Worm (Caenorhabditis elegans) whole organism, L1 larva: ENCODE measurements around the gene cyn-10.

Experiments
- C04F5.9 ChIP-seq: sonication (generic microtip); optimal IDR thresholded peaks from 2 replicates; lab custom pipeline; 2016; ENCODE audit warnings: missing genetic modification characterization, missing compliant biosample characterization
- C16A3.4 ChIP-seq: fragments of 150-350 bp; optimal IDR thresholded peaks from 2 replicates; lab custom pipeline; 2014; ENCODE audit warnings: missing biosample characterization, missing genetic modification characterization
- F16B12.6 ChIP-seq: fragments of 150-350 bp; optimal IDR thresholded peaks from 2 replicates; lab custom pipeline; 2014; ENCODE audit warnings: missing biosample characterization, missing genetic modification characterization
- Y116A8C.19 ChIP-seq: sonication (generic microtip); optimal IDR thresholded peaks from 2 replicates; lab custom pipeline; 2016; ENCODE audit warnings: missing compliant biosample characterization, missing genetic modification characterization, borderline replicate concordance
- aha-1 ChIP-seq: fragments of 150-350 bp; optimal IDR thresholded peaks from 2 replicates; lab custom pipeline; 2014; ENCODE audit warnings: missing biosample characterization, missing genetic modification characterization
- alr-1 ChIP-seq: fragments of 200-800 bp; sonication (Bioruptor generic); optimal IDR thresholded peaks from 2 replicates; lab custom pipeline; 2018; ENCODE audit warnings: borderline replicate concordance, mild to moderate bottlenecking, missing genetic modification characterization, missing compliant biosample characterization
- blmp-1 ChIP-seq: fragments of 150-350 bp; optimal IDR thresholded peaks from 2 replicates; lab custom pipeline; 2014; ENCODE audit warnings: missing biosample characterization, missing genetic modification characterization
- ceh-63 ChIP-seq: fragments of 200-800 bp; sonication (Bioruptor generic); optimal IDR thresholded peaks from 2 replicates; lab custom pipeline; 2018; ENCODE audit warnings: mild to moderate bottlenecking, missing genetic modification characterization, missing compliant biosample characterization
- dpl-1 ChIP-seq, 3 experiments: fragments of 150-350 bp in 2 of 3; sonication (generic microtip) in 1 of 3; optimal IDR thresholded peaks; 2 replicates each; lab custom pipeline; 2014 to 2017; ENCODE audit warnings: missing biosample characterization in 3 of 3, missing genetic modification characterization in 3 of 3, missing genetic modification reagents in 3 of 3
- efl-3 ChIP-seq: fragments of 200-800 bp; sonication (Bioruptor generic); optimal IDR thresholded peaks from 2 replicates; lab custom pipeline; 2018; ENCODE audit warnings: mild to moderate bottlenecking, missing genetic modification characterization, missing compliant biosample characterization
- egl-27 ChIP-seq, 2 experiments: fragments of 150-350 bp in 1 of 2; sonication (generic microtip); optimal IDR thresholded peaks; 3 replicates each; lab custom pipeline; 2017 to 2018; ENCODE audit warnings: missing biosample characterization in 2 of 2, missing genetic modification characterization in 2 of 2, missing genetic modification reagents in 2 of 2
- elt-2 ChIP-seq: sonication (generic microtip); optimal IDR thresholded peaks from 2 replicates; lab custom pipeline; 2016; ENCODE audit warnings: missing genetic modification characterization, mild to moderate bottlenecking, inconsistent platforms, missing compliant biosample characterization, missing genetic modification reagents
- elt-3 ChIP-seq, 6 experiments: fragments of 150-350 bp in 1 of 6; sonication (generic microtip); optimal IDR thresholded peaks; 2 replicates each; lab custom pipeline; 2017 to 2018; ENCODE audit warnings: missing biosample characterization in 6 of 6, missing genetic modification characterization in 6 of 6, inconsistent platforms in 1 of 6
- ets-5 ChIP-seq: fragments of 200-800 bp; sonication (Bioruptor generic); IDR thresholded peaks from 2 replicates; pipeline ENCODE4 v1.3.6; 2022; ENCODE audit warnings: missing genetic modification characterization, missing compliant biosample characterization
- fkh-10 ChIP-seq: sonication (generic microtip); optimal IDR thresholded peaks from 2 replicates; lab custom pipeline; 2017; ENCODE audit warnings: missing biosample characterization, missing genetic modification reagents, missing genetic modification characterization
- fkh-8 ChIP-seq: sonication (generic microtip); optimal IDR thresholded peaks from 2 replicates; lab custom pipeline; 2016; ENCODE audit warnings: mild to moderate bottlenecking, missing genetic modification characterization, missing compliant biosample characterization
- hlh-4 ChIP-seq: sonication (generic microtip); optimal IDR thresholded peaks from 2 replicates; lab custom pipeline; 2016; ENCODE audit warnings: mild to moderate bottlenecking, missing genetic modification characterization, missing compliant biosample characterization
- hpl-2 ChIP-seq: fragments of 150-350 bp; optimal IDR thresholded peaks from 2 replicates; lab custom pipeline; 2014; ENCODE audit warnings: missing biosample characterization, missing genetic modification reagents, missing genetic modification characterization
- irx-1 ChIP-seq: sonication (generic microtip); optimal IDR thresholded peaks from 2 replicates; lab custom pipeline; 2016; ENCODE audit warnings: missing genetic modification characterization, missing compliant biosample characterization
- jun-1 ChIP-seq: fragments of 150-350 bp; optimal IDR thresholded peaks from 2 replicates; lab custom pipeline; 2014; ENCODE audit warnings: missing biosample characterization, missing genetic modification reagents, missing genetic modification characterization
- lin-15B ChIP-seq: fragments of 150-350 bp; sonication (generic microtip); optimal IDR thresholded peaks from 3 replicates; lab custom pipeline; 2014; ENCODE audit warnings: missing biosample characterization, missing genetic modification characterization
- lin-35 ChIP-seq, 2 experiments: fragments of 150-350 bp; optimal IDR thresholded peaks; 2 replicates each; lab custom pipeline; 2014; ENCODE audit warnings: missing biosample characterization in 2 of 2, missing genetic modification characterization in 2 of 2, missing genetic modification reagents in 2 of 2
- lin-39 ChIP-seq: fragments of 150-350 bp; optimal IDR thresholded peaks from 2 replicates; lab custom pipeline; 2014; ENCODE audit warnings: missing biosample characterization, missing genetic modification reagents, missing genetic modification characterization
- lsy-2 ChIP-seq, 2 experiments: fragments of 150-350 bp; optimal IDR thresholded peaks; 2 replicates each; lab custom pipeline; 2014; ENCODE audit warnings: missing biosample characterization in 2 of 2, missing genetic modification characterization in 2 of 2
- mdl-1 ChIP-seq, 2 experiments: fragments of 150-350 bp; optimal IDR thresholded peaks; 2 replicates each; lab custom pipeline; 2014 to 2017; ENCODE audit warnings: missing biosample characterization in 2 of 2, missing genetic modification characterization in 2 of 2, inconsistent platforms in 1 of 2
- mep-1 ChIP-seq: fragments of 150-350 bp; optimal IDR thresholded peaks from 2 replicates; lab custom pipeline; 2014; ENCODE audit warnings: missing biosample characterization, missing genetic modification characterization
- nhr-11 ChIP-seq: fragments of 150-350 bp; optimal IDR thresholded peaks from 2 replicates; lab custom pipeline; 2014; ENCODE audit warnings: missing biosample characterization, missing genetic modification characterization
- nhr-19 ChIP-seq: fragments of 200-800 bp; sonication (Bioruptor generic); conservative IDR thresholded peaks from 2 replicates; pipeline ENCODE4 v1.3.6; 2022; ENCODE audit warnings: missing genetic modification characterization, missing compliant biosample characterization
- nhr-20 ChIP-seq: sonication (generic microtip); optimal IDR thresholded peaks from 2 replicates; lab custom pipeline; 2016; ENCODE audit warnings: mild to moderate bottlenecking, missing genetic modification characterization, missing compliant biosample characterization
- nhr-28 ChIP-seq: fragments of 150-350 bp; optimal IDR thresholded peaks from 2 replicates; lab custom pipeline; 2014; ENCODE audit warnings: missing biosample characterization, missing genetic modification characterization
- nhr-71 ChIP-seq: sonication (generic microtip); optimal IDR thresholded peaks from 2 replicates; lab custom pipeline; 2016; ENCODE audit warnings: mild to moderate bottlenecking, missing genetic modification characterization, moderate library complexity, missing compliant biosample characterization
- nhr-90 ChIP-seq: sonication (generic microtip); optimal IDR thresholded peaks from 2 replicates; lab custom pipeline; 2016; ENCODE audit warnings: mild to moderate bottlenecking, missing genetic modification characterization, missing compliant biosample characterization; ENCODE audit not compliant: poor library complexity
- pag-3 ChIP-seq: sonication (generic microtip); optimal IDR thresholded peaks from 2 replicates; lab custom pipeline; 2017; ENCODE audit warnings: missing genetic modification characterization, mild to moderate bottlenecking, missing compliant biosample characterization, antibody characterized with exemption, borderline replicate concordance; ENCODE audit not compliant: insufficient read depth
- rnt-1 ChIP-seq: sonication (generic microtip); optimal IDR thresholded peaks from 2 replicates; lab custom pipeline; 2016; ENCODE audit warnings: mild to moderate bottlenecking, missing genetic modification characterization, moderate library complexity, missing compliant biosample characterization
- skn-1 ChIP-seq: fragments of 150-350 bp; optimal IDR thresholded peaks from 2 replicates; lab custom pipeline; 2014; ENCODE audit warnings: missing biosample characterization, missing genetic modification characterization
- snu-23 ChIP-seq: sonication (generic microtip); optimal IDR thresholded peaks from 2 replicates; lab custom pipeline; 2016; ENCODE audit warnings: missing genetic modification characterization, missing compliant biosample characterization
- sox-4 ChIP-seq: sonication (generic microtip); optimal IDR thresholded peaks from 2 replicates; lab custom pipeline; 2016; ENCODE audit warnings: missing genetic modification characterization, missing compliant biosample characterization
- sup-37 ChIP-seq: fragments of 200-800 bp; sonication (Bioruptor generic); optimal IDR thresholded peaks from 2 replicates; lab custom pipeline; 2018; ENCODE audit warnings: mild to moderate bottlenecking, missing genetic modification characterization, missing compliant biosample characterization
- swsn-7 ChIP-seq: sonication (generic microtip); optimal IDR thresholded peaks from 2 replicates; lab custom pipeline; 2016; ENCODE audit warnings: missing genetic modification characterization, missing compliant biosample characterization
- tbx-2 ChIP-seq: sonication (generic microtip); optimal IDR thresholded peaks from 2 replicates; lab custom pipeline; 2016; ENCODE audit warnings: missing genetic modification characterization, missing compliant biosample characterization
- tlp-1 ChIP-seq: fragments of 150-350 bp; optimal IDR thresholded peaks from 2 replicates; lab custom pipeline; 2014; ENCODE audit warnings: missing biosample characterization, missing genetic modification characterization
- unc-130 ChIP-seq: fragments of 150-350 bp; optimal IDR thresholded peaks from 2 replicates; lab custom pipeline; 2017; ENCODE audit warnings: missing biosample characterization, missing genetic modification characterization, inconsistent platforms
- unc-98 ChIP-seq: fragments of 200-800 bp; sonication (Bioruptor generic); IDR thresholded peaks from 2 replicates; pipeline ENCODE4 v1.3.6; 2022; ENCODE audit warnings: missing genetic modification characterization, missing compliant biosample characterization
- vab-15 ChIP-seq: sonication (generic microtip); optimal IDR thresholded peaks from 2 replicates; lab custom pipeline; 2017; ENCODE audit warnings: missing genotype, mild to moderate bottlenecking, missing genetic modification characterization, missing compliant biosample characterization
- xbp-1 ChIP-seq: sonication (generic microtip); optimal IDR thresholded peaks from 2 replicates; lab custom pipeline; 2016; ENCODE audit warnings: missing genetic modification characterization, missing compliant biosample characterization
- ztf-11 ChIP-seq, 2 experiments: sonication (generic microtip); optimal IDR thresholded peaks; 2 replicates each; lab custom pipeline; 2016 to 2017; ENCODE audit warnings: missing genetic modification characterization in 2 of 2, missing biosample characterization in 1 of 2, missing compliant biosample characterization in 1 of 2
- ztf-4 ChIP-seq: fragments of 150-350 bp; optimal IDR thresholded peaks from 2 replicates; lab custom pipeline; 2014; ENCODE audit warnings: missing biosample characterization, missing genetic modification characterization

cyn-10 gene

DNA sequence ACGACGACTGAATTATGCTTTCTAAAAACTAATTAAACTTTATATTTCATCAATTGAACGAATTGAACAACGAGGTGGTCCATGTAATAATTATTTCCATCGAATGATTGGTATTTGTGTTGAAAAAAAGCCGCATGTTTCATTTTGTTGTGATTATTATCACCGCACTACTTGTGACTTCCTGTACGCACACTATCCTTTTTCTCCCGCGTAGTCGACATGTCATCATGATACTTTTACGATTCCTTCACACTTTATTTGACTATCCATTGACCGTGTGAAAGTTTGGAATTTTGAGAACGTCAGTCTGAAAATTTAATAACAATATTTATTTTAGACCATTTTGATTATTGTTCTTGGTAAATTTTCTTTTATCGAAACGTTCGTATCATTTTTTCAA lies 14.4 kb upstream of the cyn-10 start, which contains the start of gene F22D3.4:
Gene F22D3.4, minus strand, starts transcription at position 1 of the 400 bp plus-strand sequence.
- TF ChIP-seq lin-35 (GFP tag; optimal IDR thresholded peaks at IDR 0.05; lab: Kevin White, UChicago): peak in 1 of 2 experiments; percentile 30
- peak; percentile 14 for TF ChIP-seq blmp-1 (tag; lab: Kevin White, UChicago)
- no peak for TF ChIP-seq mep-1 (tag; lab: Kevin White, UChicago)

ce11 chrII:6927034-6927433 lies 13.9 kb upstream of the cyn-10 start:
- TF ChIP-seq ztf-11 (tag; optimal IDR thresholded peaks at IDR 0.05; lab: Kevin White, UChicago): peak in 1 of 2 experiments; percentile 10
- TF ChIP-seq xbp-1 (tag; lab: Kevin White, UChicago): no peak
- no peak for TF ChIP-seq Y116A8C.19 (tag; lab: Kevin White, UChicago)
- TF ChIP-seq efl-3 (GFP tag; lab: Kevin White, UChicago): no peak
- no peak for TF ChIP-seq ets-5
- peak; percentile 33 for TF ChIP-seq hlh-4 (tag; lab: Kevin White, UChicago)

ce11 chrII:6926488-6926887 lies 13.3 kb upstream of the cyn-10 start:
- TF ChIP-seq nhr-28 (tag; lab: Kevin White, UChicago) (no peak), elt-3 (tag; optimal IDR thresholded peaks at IDR 0.05; lab: Kevin White, UChicago) (peak in 2 of 6 experiments; percentile 33 to 44), nhr-11 (tag; lab: Kevin White, UChicago) (no peak), swsn-7 (tag; lab: Kevin White, UChicago) (peak; percentile 67), ztf-11 (tag; optimal IDR thresholded peaks at IDR 0.05; lab: Kevin White, UChicago) (no peak), nhr-71 (tag; lab: Kevin White, UChicago) (peak; percentile 67), lin-15B (tag; lab: Kevin White, UChicago) (no peak), C16A3.4 (tag; lab: Kevin White, UChicago) (peak; percentile 1), ceh-63 (GFP tag; lab: Kevin White, UChicago) (no peak), unc-98 (GFP tag; lab: Robert Waterston, UW) (no peak), egl-27 (tag; optimal IDR thresholded peaks at IDR 0.05; lab: Kevin White, UChicago) (peak in 1 of 2 experiments; percentile 36), sup-37 (GFP tag; lab: Kevin White, UChicago) (no peak), alr-1 (tag; lab: Kevin White, UChicago) (no peak), fkh-8 (tag; lab: Kevin White, UChicago) (peak; percentile 79), F16B12.6 (tag; lab: Kevin White, UChicago) (no peak), C04F5.9 (tag; lab: Kevin White, UChicago) (peak; percentile 13), unc-130 (tag; lab: Kevin White, UChicago) (peak; percentile 34), jun-1 (tag; lab: Kevin White, UChicago) (peak; percentile 67), rnt-1 (tag; lab: Kevin White, UChicago) (peak; percentile 55), nhr-19 (GFP tag; lab: Robert Waterston, UW) (peak; percentile 43), efl-3 (GFP tag; lab: Kevin White, UChicago) (no peak), pag-3 (tag; lab: Kevin White, UChicago) (no peak), lin-39 (no peak), irx-1 (tag; lab: Kevin White, UChicago) (no peak), mep-1 (tag; lab: Kevin White, UChicago) (peak; percentile 84), hpl-2 (GFP tag; lab: Kevin White, UChicago) (no peak), nhr-90 (tag; lab: Kevin White, UChicago) (peak; percentile 50), vab-15 (tag; lab: Kevin White, UChicago) (no peak), dpl-1 (GFP tag; optimal IDR thresholded peaks at IDR 0.05; lab: Kevin White, UChicago) (peak; percentile 29 to 51 (median 32)), tlp-1 (tag; lab: Kevin White, UChicago) (no peak), blmp-1 (tag; lab: Kevin White, UChicago) (peak; percentile 96), aha-1 (tag; lab: Kevin White, UChicago) (no peak), tbx-2 (tag; lab: Kevin White, UChicago) (peak; percentile 50), fkh-10 (GFP tag; lab: Kevin White, UChicago) (peak; percentile 59), nhr-20 (tag; lab: Kevin White, UChicago) (peak; percentile 59), mdl-1 (tag; optimal IDR thresholded peaks at IDR 0.05; lab: Kevin White, UChicago) (peak in 1 of 2 experiments; percentile 67), sox-4 (tag; lab: Kevin White, UChicago) (no peak), lsy-2 (tag; optimal IDR thresholded peaks at IDR 0.05; lab: Kevin White, UChicago) (peak; percentile 26 to 77), ztf-4 (no peak), xbp-1 (tag; lab: Kevin White, UChicago) (peak; percentile 40), skn-1 (peak; percentile 76), snu-23 (GFP tag; lab: Kevin White, UChicago) (peak; percentile 77), elt-2 (tag; lab: Kevin White, UChicago) (peak; percentile 35)
